Fruit fly (Drosophila melanogaster) whole organism, embryonic: ENCODE results near the gene mei-P26.

ENCODE experiments used
- Bdp1 ChIP-seq: fragments of 200-800 bp; sonication (Bioruptor generic); optimal IDR thresholded peaks from 3 replicates; lab custom pipeline; 2016; ENCODE audit warnings: missing biosample characterization, missing genetic modification characterization
- C15 ChIP-seq: fragments of 200-800 bp; sonication (Bioruptor generic); IDR thresholded peaks from 3 replicates; pipeline ENCODE4 v1.3.6; 2022; ENCODE audit warnings: missing biosample characterization, missing genetic modification characterization
- CG10431 ChIP-seq: fragments of 200-800 bp; sonication (Bioruptor generic); optimal IDR thresholded peaks from 3 replicates; lab custom pipeline; 2018; ENCODE audit warnings: missing biosample characterization, mild to moderate bottlenecking, missing genetic modification characterization
- CG10565 ChIP-seq: fragments of 200-800 bp; sonication (Bioruptor generic); optimal IDR thresholded peaks from 3 replicates; lab custom pipeline; 2016; ENCODE audit warnings: missing biosample characterization, mild to moderate bottlenecking, missing genetic modification characterization
- CG11723 ChIP-seq: fragments of 200-800 bp; sonication (Bioruptor generic); optimal IDR thresholded peaks from 2 replicates; lab custom pipeline; 2017; ENCODE audit warnings: missing biosample characterization, mild to moderate bottlenecking, missing genetic modification characterization
- CG12659 ChIP-seq: fragments of 200-800 bp; sonication (Bioruptor generic); optimal IDR thresholded peaks from 3 replicates; lab custom pipeline; 2017; ENCODE audit warnings: mild to moderate bottlenecking, missing biosample characterization, missing genetic modification reagents, missing genetic modification characterization
- CG13775 ChIP-seq: fragments of 200-800 bp; sonication (Bioruptor generic); optimal IDR thresholded peaks from 3 replicates; lab custom pipeline; 2017; ENCODE audit warnings: missing biosample characterization, mild to moderate bottlenecking, missing genetic modification characterization
- CG17359 ChIP-seq: fragments of 200-800 bp; sonication (Bioruptor generic); optimal IDR thresholded peaks from 3 replicates; lab custom pipeline; 2018; ENCODE audit warnings: missing biosample characterization, mild to moderate bottlenecking, missing genetic modification characterization, moderate library complexity
- CG18011 ChIP-seq: fragments of 200-800 bp; sonication (Bioruptor generic); optimal IDR thresholded peaks from 2 replicates; lab custom pipeline; 2017; ENCODE audit warnings: missing biosample characterization, missing genetic modification characterization, mild to moderate bottlenecking, moderate library complexity, missing genotype
- CG18476 ChIP-seq: fragments of 200-800 bp; sonication (Bioruptor generic); optimal IDR thresholded peaks from 2 replicates; lab custom pipeline; 2016; ENCODE audit warnings: missing biosample characterization, mild to moderate bottlenecking, missing genetic modification characterization
- CG2120 ChIP-seq: fragments of 200-800 bp; sonication (Bioruptor generic); optimal IDR thresholded peaks from 3 replicates; lab custom pipeline; 2016; ENCODE audit warnings: missing biosample characterization, missing genetic modification characterization
- CG2199 ChIP-seq: fragments of 200-800 bp; sonication (Bioruptor generic); IDR thresholded peaks from 3 replicates; pipeline ENCODE4 v1.3.6; 2022; ENCODE audit warnings: missing biosample characterization, missing genetic modification characterization
- CG2202 ChIP-seq: fragments of 200-800 bp; sonication (Bioruptor generic); optimal IDR thresholded peaks from 2 replicates; lab custom pipeline; 2018; ENCODE audit warnings: missing biosample characterization, mild to moderate bottlenecking, missing genetic modification characterization
- CG30403 ChIP-seq: fragments of 200-800 bp; sonication (Bioruptor generic); optimal IDR thresholded peaks from 3 replicates; lab custom pipeline; 2016; ENCODE audit warnings: missing biosample characterization, missing genetic modification characterization
- CG31224 ChIP-seq: fragments of 200-800 bp; sonication (Bioruptor generic); IDR thresholded peaks from 2 replicates; pipeline ENCODE4 v1.3.6; 2022; ENCODE audit warnings: missing biosample characterization, missing genetic modification characterization
- CG4328 ChIP-seq: fragments of 200-800 bp; sonication (Bioruptor generic); optimal IDR thresholded peaks from 3 replicates; lab custom pipeline; 2017; ENCODE audit warnings: missing biosample characterization, missing genetic modification reagents, missing genetic modification characterization
- CG6272 ChIP-seq: fragments of 200-800 bp; sonication (Bioruptor generic); IDR thresholded peaks from 2 replicates; pipeline ENCODE4 v1.3.6; 2022; ENCODE audit warnings: missing biosample characterization, missing genetic modification characterization
- CG6813 ChIP-seq: fragments of 200-800 bp; sonication (Bioruptor generic); optimal IDR thresholded peaks from 2 replicates; lab custom pipeline; 2017; ENCODE audit warnings: missing biosample characterization, missing genetic modification characterization, mild to moderate bottlenecking, moderate library complexity, missing genetic modification reagents
- CG8089 ChIP-seq: fragments of 200-800 bp; sonication (Bioruptor generic); optimal IDR thresholded peaks from 3 replicates; lab custom pipeline; 2016; ENCODE audit warnings: missing biosample characterization, missing genetic modification characterization
- CG8290 ChIP-seq, 3 experiments: fragments of 200-800 bp; sonication (Bioruptor generic); optimal IDR thresholded peaks; 2 replicates each; lab custom pipeline; 2016 to 2019; ENCODE audit warnings: missing biosample characterization in 3 of 3, missing genetic modification characterization in 3 of 3, mild to moderate bottlenecking in 2 of 3, moderate library complexity in 1 of 3
- CG8359 ChIP-seq: fragments of 200-800 bp; sonication (Bioruptor generic); optimal IDR thresholded peaks from 2 replicates; lab custom pipeline; 2017; ENCODE audit warnings: missing biosample characterization, mild to moderate bottlenecking, missing genetic modification characterization, borderline replicate concordance
- Camta ChIP-seq: fragments of 200-800 bp; sonication (Bioruptor generic); optimal IDR thresholded peaks from 2 replicates; lab custom pipeline; 2016; ENCODE audit warnings: missing biosample characterization, missing genetic modification characterization
- CrebB ChIP-seq: fragments of 200-800 bp; sonication (Bioruptor generic); optimal IDR thresholded peaks from 3 replicates; lab custom pipeline; 2018; ENCODE audit warnings: missing biosample characterization, mild to moderate bottlenecking, missing genetic modification characterization
- D19B ChIP-seq: fragments of 200-800 bp; sonication (Bioruptor generic); optimal IDR thresholded peaks from 2 replicates; lab custom pipeline; 2017; ENCODE audit warnings: missing biosample characterization, mild to moderate bottlenecking, missing genetic modification characterization
- Dip2 ChIP-seq: fragments of 200-800 bp; sonication (Bioruptor generic); IDR thresholded peaks from 2 replicates; pipeline ENCODE4 v1.3.6; 2022; ENCODE audit warnings: missing biosample characterization, missing genetic modification characterization
- Elba2 ChIP-seq: fragments of 200-800 bp; sonication (Bioruptor generic); optimal IDR thresholded peaks from 3 replicates; lab custom pipeline; 2016; ENCODE audit warnings: missing biosample characterization, missing genetic modification characterization
- Ets65A ChIP-seq: fragments of 200-800 bp; sonication (Bioruptor generic); peaks from one replicate; lab custom pipeline; 2016; ENCODE audit warnings: missing biosample characterization, missing genetic modification characterization
- Gug ChIP-seq: fragments of 200-800 bp; sonication (Bioruptor generic); IDR thresholded peaks from 4 replicates; pipeline ENCODE4 v1.3.6; 2022; ENCODE audit warnings: missing biosample characterization, missing genetic modification characterization
- HLH3B ChIP-seq: fragments of 200-800 bp; sonication (Bioruptor generic); IDR thresholded peaks from 2 replicates; pipeline ENCODE4 v1.3.6; 2022; ENCODE audit warnings: missing biosample characterization, missing genetic modification characterization
- HmgZ ChIP-seq: fragments of 200-800 bp; sonication (Bioruptor generic); optimal IDR thresholded peaks from 2 replicates; lab custom pipeline; 2018; ENCODE audit warnings: missing biosample characterization, mild to moderate bottlenecking, missing genetic modification characterization
- Hmr ChIP-seq: fragments of 200-800 bp; sonication (Bioruptor generic); optimal IDR thresholded peaks from 3 replicates; lab custom pipeline; 2017; ENCODE audit warnings: mild to moderate bottlenecking, missing biosample characterization, missing genetic modification reagents, missing genetic modification characterization
- Jarid2 ChIP-seq: fragments of 200-800 bp; sonication (Bioruptor generic); optimal IDR thresholded peaks from 3 replicates; lab custom pipeline; 2017; ENCODE audit warnings: mild to moderate bottlenecking, missing biosample characterization, missing genetic modification reagents, missing genetic modification characterization
- MBD-R2 ChIP-seq: fragments of 200-800 bp; sonication (Bioruptor generic); IDR thresholded peaks from 2 replicates; pipeline ENCODE4 v1.3.6; 2022; ENCODE audit warnings: missing biosample characterization, missing genetic modification characterization
- PHDP ChIP-seq: fragments of 200-800 bp; sonication (Bioruptor generic); optimal IDR thresholded peaks from 3 replicates; lab custom pipeline; 2018; ENCODE audit warnings: missing biosample characterization, mild to moderate bottlenecking, missing genetic modification characterization, moderate library complexity
- Side ChIP-seq: fragments of 200-800 bp; sonication (Bioruptor generic); optimal IDR thresholded peaks from 2 replicates; lab custom pipeline; 2016; ENCODE audit warnings: missing biosample characterization, missing genetic modification characterization
- bab2 ChIP-seq: fragments of 200-800 bp; sonication (Bioruptor generic); optimal IDR thresholded peaks from 2 replicates; lab custom pipeline; 2016; ENCODE audit warnings: missing biosample characterization, missing genetic modification characterization
- br ChIP-seq: fragments of >200 bp; optimal IDR thresholded peaks from 2 replicates; lab custom pipeline; 2017
- ci ChIP-seq: fragments of 200-800 bp; sonication (Bioruptor generic); IDR thresholded peaks from 3 replicates; pipeline ENCODE4 v1.3.6; 2022; ENCODE audit warnings: missing biosample characterization, missing genetic modification characterization
- dmrt99B ChIP-seq: fragments of 200-800 bp; sonication (Bioruptor generic); optimal IDR thresholded peaks from 2 replicates; lab custom pipeline; 2018; ENCODE audit warnings: missing biosample characterization, mild to moderate bottlenecking, missing genetic modification characterization, moderate library complexity
- fd102C ChIP-seq: fragments of 200-800 bp; sonication (Bioruptor generic); optimal IDR thresholded peaks from 2 replicates; lab custom pipeline; 2018; ENCODE audit warnings: missing biosample characterization, mild to moderate bottlenecking, missing genetic modification characterization, moderate library complexity
- fd96Cb ChIP-seq: fragments of 200-800 bp; sonication (Bioruptor generic); optimal IDR thresholded peaks from 2 replicates; lab custom pipeline; 2018; ENCODE audit warnings: missing biosample characterization, mild to moderate bottlenecking, missing genetic modification characterization, moderate library complexity
- fru ChIP-seq: fragments of >200 bp; optimal IDR thresholded peaks from 2 replicates; lab custom pipeline; 2017
- gem ChIP-seq: fragments of 200-800 bp; sonication (Bioruptor generic); optimal IDR thresholded peaks from 2 replicates; lab custom pipeline; 2019; ENCODE audit warnings: missing biosample characterization, mild to moderate bottlenecking, missing genetic modification characterization, moderate library complexity
- jumu ChIP-seq: fragments of 200-800 bp; sonication (Bioruptor generic); optimal IDR thresholded peaks from 3 replicates; lab custom pipeline; 2016; ENCODE audit warnings: missing biosample characterization, missing genetic modification characterization
- kni ChIP-seq: fragments of 200-800 bp; sonication (Bioruptor generic); optimal IDR thresholded peaks from 3 replicates; lab custom pipeline; 2017; ENCODE audit warnings: mild to moderate bottlenecking, missing biosample characterization, missing genetic modification reagents, missing genetic modification characterization
- pb ChIP-seq: fragments of 200-800 bp; sonication (Bioruptor generic); optimal IDR thresholded peaks from 3 replicates; lab custom pipeline; 2016; ENCODE audit warnings: missing biosample characterization, missing genetic modification characterization
- tio ChIP-seq: fragments of 200-800 bp; sonication (Bioruptor generic); optimal IDR thresholded peaks from 2 replicates; lab custom pipeline; 2017; ENCODE audit warnings: missing biosample characterization, missing genetic modification characterization, inconsistent platforms
- tna ChIP-seq: fragments of 200-800 bp; sonication (Bioruptor generic); IDR thresholded peaks from 2 replicates; pipeline ENCODE4 v1.3.6; 2022; ENCODE audit warnings: missing biosample characterization, missing genetic modification characterization; ENCODE audit not compliant: partially characterized antibody
- tup ChIP-seq: fragments of 200-800 bp; sonication (Bioruptor generic); optimal IDR thresholded peaks from 2 replicates; lab custom pipeline; 2016; ENCODE audit warnings: missing biosample characterization, mild to moderate bottlenecking, missing genetic modification characterization, moderate library complexity
- vvl ChIP-seq: fragments of 200-800 bp; sonication (Bioruptor generic); IDR thresholded peaks from 2 replicates; pipeline ENCODE4 v1.3.6; 2022; ENCODE audit warnings: missing biosample characterization, missing genetic modification characterization

Gene mei-P26

dm6 chrX:9127264-9128011 is 35.6 kb upstream of the mei-P26 start (continued):
- TF ChIP-seq gem (tag; lab: Kevin White, UChicago) (peak; percentile 49), Gug (GFP tag; lab: Robert Waterston, UW) (no peak), fru (lab: Kevin White, UChicago) (no peak), CG12659 (GFP tag; lab: Kevin White, UChicago) (no peak), D19B (no peak), CG18476 (no peak), tup (GFP tag; lab: Kevin White, UChicago) (no peak), CG13775 (GFP tag; lab: Kevin White, UChicago) (no peak), Elba2 (GFP tag; lab: Kevin White, UChicago) (no peak), HmgZ (tag; lab: Kevin White, UChicago) (no peak), pb (GFP tag; lab: Kevin White, UChicago) (no peak), HLH3B (GFP tag; lab: Robert Waterston, UW) (0 out of 2 replicates have a peak, but pooled peaks have one; percentile 18), CG8089 (GFP tag; lab: Kevin White, UChicago) (no peak), kni (GFP tag; lab: Kevin White, UChicago) (peak; percentile 60), MBD-R2 (no peak), CG10565 (GFP tag; lab: Kevin White, UChicago) (no peak), C15 (GFP tag; lab: Robert Waterston, UW) (no peak), CG30403 (GFP tag; lab: Kevin White, UChicago) (peak; percentile 30), Camta (GFP tag; lab: Kevin White, UChicago) (no peak), CG6272 (GFP tag; lab: Robert Waterston, UW) (no peak), Bdp1 (GFP tag; lab: Kevin White, UChicago) (no peak), jumu (GFP tag; lab: Kevin White, UChicago) (no peak), bab2 (GFP tag; lab: Kevin White, UChicago) (peak; percentile 7), Hmr (no peak), CG8359 (no peak), CG8290 (GFP tag; optimal IDR thresholded peaks at IDR 0.05; lab: Kevin White, UChicago) (no peak), CG8290 (tag; optimal IDR thresholded peaks at IDR 0.05; lab: Kevin White, UChicago) (peak in 1 of 2 experiments; percentile 36), CG18011 (GFP tag; lab: Kevin White, UChicago) (no peak), Side (no peak), fd102C (no peak), vvl (GFP tag; lab: Robert Waterston, UW) (no peak), CG2202 (tag; lab: Kevin White, UChicago) (no peak), br (lab: Kevin White, UChicago) (no peak), PHDP (tag; lab: Kevin White, UChicago) (peak; percentile 6), dmrt99B (tag; lab: Kevin White, UChicago) (peak; percentile 35), Jarid2 (GFP tag; lab: Kevin White, UChicago) (no peak), CG4328 (no peak), fd96Cb (tag; lab: Kevin White, UChicago) (peak; percentile 16), CG17359 (tag; lab: Kevin White, UChicago) (peak; percentile 17), CG2120 (peak; percentile 28), CG6813 (GFP tag; lab: Kevin White, UChicago) (no peak), ci (GFP tag; lab: Robert Waterston, UW) (0 out of 3 replicates have a peak, but pooled peaks have one; percentile 13), tna (GFP tag; lab: Robert Waterston, UW) (no peak), CG11723 (GFP tag; lab: Kevin White, UChicago) (no peak), CG10431 (GFP tag; lab: Kevin White, UChicago) (no peak), CG31224 (GFP tag; lab: Robert Waterston, UW) (no peak), Dip2 (no peak), CrebB (no peak), CG2199 (GFP tag; lab: Robert Waterston, UW) (no peak), Ets65A (peak; percentile 27), tio (GFP tag; lab: Kevin White, UChicago) (peak; percentile 15)
